Fruit fly (Drosophila melanogaster) whole organism, embryonic: ENCODE measurements around the gene mTerf3.
A peak's percentile ranks its signal among the peaks of the same experiment; 100 is the strongest.

ENCODE experiments used
- Aef1 ChIP-seq: fragments of 200-800 bp; sonication (Bioruptor generic); IDR thresholded peaks from 3 replicates; pipeline ENCODE4 v1.3.6; 2022; ENCODE audit warnings: missing biosample characterization, missing genetic modification characterization
- CG10147 ChIP-seq: fragments of 200-800 bp; sonication (Bioruptor generic); optimal IDR thresholded peaks from 2 replicates; lab custom pipeline; 2019; ENCODE audit warnings: missing biosample characterization, mild to moderate bottlenecking, missing genetic modification characterization, moderate library complexity
- CG10209 ChIP-seq: fragments of 200-800 bp; sonication (Bioruptor generic); optimal IDR thresholded peaks from 3 replicates; lab custom pipeline; 2017; ENCODE audit warnings: missing biosample characterization, mild to moderate bottlenecking, missing genetic modification characterization, missing genetic modification reagents
- CG10321 ChIP-seq: fragments of 200-800 bp; sonication (Bioruptor generic); IDR thresholded peaks from 2 replicates; pipeline ENCODE4 v1.3.6; 2022; ENCODE audit warnings: missing biosample characterization, missing genetic modification characterization
- CG10431 ChIP-seq: fragments of 200-800 bp; sonication (Bioruptor generic); optimal IDR thresholded peaks from 3 replicates; lab custom pipeline; 2018; ENCODE audit warnings: missing biosample characterization, mild to moderate bottlenecking, missing genetic modification characterization
- CG10959 ChIP-seq: fragments of 200-800 bp; sonication (Bioruptor generic); IDR thresholded peaks from 2 replicates; pipeline ENCODE4 v1.3.6; 2022; ENCODE audit warnings: missing biosample characterization, missing genetic modification characterization
- CG14667 ChIP-seq: fragments of 200-800 bp; sonication (Bioruptor generic); IDR thresholded peaks from 2 replicates; pipeline ENCODE4 v1.3.6; 2022; ENCODE audit warnings: missing biosample characterization, missing genetic modification characterization
- CG17328 ChIP-seq: fragments of 200-800 bp; sonication (Bioruptor generic); IDR thresholded peaks from 2 replicates; pipeline ENCODE4 v1.3.6; 2022; ENCODE audit warnings: missing biosample characterization, missing genetic modification characterization
- CG18011 ChIP-seq: fragments of 200-800 bp; sonication (Bioruptor generic); optimal IDR thresholded peaks from 2 replicates; lab custom pipeline; 2017; ENCODE audit warnings: missing biosample characterization, missing genetic modification characterization, mild to moderate bottlenecking, moderate library complexity, missing genotype
- CG4282 ChIP-seq: fragments of 200-800 bp; sonication (Bioruptor generic); optimal IDR thresholded peaks from 2 replicates; lab custom pipeline; 2016; ENCODE audit warnings: missing biosample characterization, missing genetic modification characterization
- CG4854 ChIP-seq: fragments of 200-800 bp; sonication (Bioruptor generic); optimal IDR thresholded peaks from 2 replicates; lab custom pipeline; 2016; ENCODE audit warnings: missing biosample characterization, missing genetic modification characterization, inconsistent platforms
- CG6854 ChIP-seq: fragments of 200-800 bp; sonication (Bioruptor generic); optimal IDR thresholded peaks from 3 replicates; lab custom pipeline; 2017; ENCODE audit warnings: missing biosample characterization, mild to moderate bottlenecking, missing genetic modification characterization
- CG7786 ChIP-seq: fragments of 200-800 bp; sonication (Bioruptor generic); optimal IDR thresholded peaks from 2 replicates; lab custom pipeline; 2016; ENCODE audit warnings: missing biosample characterization, missing genetic modification characterization
- CG8281 ChIP-seq: fragments of 200-800 bp; sonication (Bioruptor generic); optimal IDR thresholded peaks from 2 replicates; lab custom pipeline; 2018; ENCODE audit warnings: missing biosample characterization, mild to moderate bottlenecking, missing genetic modification characterization, moderate library complexity
- CG8478 ChIP-seq: fragments of >200 bp; optimal IDR thresholded peaks from 2 replicates; lab custom pipeline; 2018
- Camta ChIP-seq: fragments of 200-800 bp; sonication (Bioruptor generic); optimal IDR thresholded peaks from 2 replicates; lab custom pipeline; 2016; ENCODE audit warnings: missing biosample characterization, missing genetic modification characterization
- CkIIα-i1 ChIP-seq: fragments of 200-800 bp; sonication (Bioruptor generic); IDR thresholded peaks from 2 replicates; pipeline ENCODE4 v1.3.6; 2022; ENCODE audit warnings: missing biosample characterization, missing genetic modification characterization
- D19B ChIP-seq: fragments of 200-800 bp; sonication (Bioruptor generic); optimal IDR thresholded peaks from 2 replicates; lab custom pipeline; 2017; ENCODE audit warnings: missing biosample characterization, mild to moderate bottlenecking, missing genetic modification characterization
- Dad ChIP-seq: fragments of 200-800 bp; sonication (Bioruptor generic); optimal IDR thresholded peaks from 3 replicates; lab custom pipeline; 2016; ENCODE audit warnings: missing biosample characterization, missing genetic modification characterization
- E2f2 ChIP-seq: fragments of 200-800 bp; sonication (Bioruptor generic); IDR thresholded peaks from 2 replicates; pipeline ENCODE4 v1.3.6; 2022; ENCODE audit warnings: missing biosample characterization, missing genetic modification characterization
- Fer1 ChIP-seq: fragments of 200-800 bp; sonication (Bioruptor generic); optimal IDR thresholded peaks from 2 replicates; lab custom pipeline; 2017; ENCODE audit warnings: missing biosample characterization, mild to moderate bottlenecking, missing genetic modification characterization
- GATAe ChIP-seq: fragments of 200-800 bp; sonication (Bioruptor generic); conservative IDR thresholded peaks from 2 replicates; pipeline ENCODE4 v1.3.6; 2022; ENCODE audit warnings: missing biosample characterization, missing genetic modification characterization
- HHEX ChIP-seq: fragments of 200-800 bp; sonication (Bioruptor generic); optimal IDR thresholded peaks from 3 replicates; lab custom pipeline; 2017; ENCODE audit warnings: missing biosample characterization, mild to moderate bottlenecking, missing genetic modification characterization, missing genetic modification reagents
- HLHmδ ChIP-seq: fragments of 200-800 bp; sonication (Bioruptor generic); optimal IDR thresholded peaks from 2 replicates; lab custom pipeline; 2018; ENCODE audit warnings: missing biosample characterization, mild to moderate bottlenecking, missing genetic modification characterization, moderate library complexity
- Hey ChIP-seq: fragments of 200-800 bp; sonication (Bioruptor generic); optimal IDR thresholded peaks from 3 replicates; lab custom pipeline; 2018; ENCODE audit warnings: missing biosample characterization, mild to moderate bottlenecking, missing genetic modification characterization
- Hr51 ChIP-seq, 2 experiments: fragments of 200-800 bp; sonication (Bioruptor generic); optimal IDR thresholded peaks; 2 replicates in 1 of 2; 3 replicates in 1 of 2; lab custom pipeline; 2016 to 2018; ENCODE audit warnings: missing biosample characterization in 2 of 2, missing genetic modification characterization in 2 of 2, mild to moderate bottlenecking in 1 of 2, moderate library complexity in 1 of 2
- Hsf ChIP-seq: fragments of 200-800 bp; sonication (Bioruptor generic); optimal IDR thresholded peaks from 3 replicates; lab custom pipeline; 2016; ENCODE audit warnings: missing biosample characterization, missing genetic modification characterization
- MESR4 ChIP-seq: fragments of 200-800 bp; sonication (Bioruptor generic); optimal IDR thresholded peaks from 2 replicates; lab custom pipeline; 2018; ENCODE audit warnings: missing biosample characterization, mild to moderate bottlenecking, missing genetic modification characterization, moderate library complexity
- Nf-YC ChIP-seq: fragments of 200-800 bp; optimal IDR thresholded peaks from 3 replicates; lab custom pipeline; 2019; ENCODE audit warnings: missing biosample characterization, mild to moderate bottlenecking, missing genetic modification characterization, moderate library complexity
- NfI ChIP-seq: fragments of 200-800 bp; sonication (Bioruptor generic); optimal IDR thresholded peaks from 3 replicates; lab custom pipeline; 2018; ENCODE audit warnings: missing biosample characterization, mild to moderate bottlenecking, missing genetic modification characterization, moderate library complexity
- Rfx ChIP-seq: fragments of 200-800 bp; sonication (Bioruptor generic); IDR thresholded peaks from 2 replicates; pipeline ENCODE4 v1.3.6; 2022; ENCODE audit warnings: missing biosample characterization, missing genetic modification characterization
- Tbp ChIP-seq: fragments of >200 bp; optimal IDR thresholded peaks from 2 replicates; lab custom pipeline; 2018; ENCODE audit warnings: missing biosample characterization, missing genetic modification characterization
- Xrp1 ChIP-seq: fragments of 200-800 bp; sonication (Bioruptor generic); IDR thresholded peaks from 2 replicates; pipeline ENCODE4 v1.3.6; 2022; ENCODE audit warnings: missing biosample characterization, missing genetic modification characterization
- ab ChIP-seq: fragments of 200-800 bp; sonication (Bioruptor generic); optimal IDR thresholded peaks from 2 replicates; lab custom pipeline; 2016; ENCODE audit warnings: missing biosample characterization, missing genetic modification characterization
- amos ChIP-seq: fragments of 200-800 bp; sonication (Bioruptor generic); IDR thresholded peaks from 2 replicates; pipeline ENCODE4 v1.3.6; 2022; ENCODE audit warnings: missing biosample characterization, missing genetic modification characterization; ENCODE audit not compliant: partially characterized antibody
- bigmax ChIP-seq: fragments of 200-800 bp; sonication (Bioruptor generic); optimal IDR thresholded peaks from 2 replicates; lab custom pipeline; 2018; ENCODE audit warnings: missing biosample characterization, mild to moderate bottlenecking, missing genetic modification characterization
- cas ChIP-seq: fragments of 200-800 bp; sonication (Bioruptor generic); IDR thresholded peaks from 2 replicates; pipeline ENCODE4 v1.3.6; 2022; ENCODE audit warnings: missing biosample characterization, missing genetic modification characterization
- chm ChIP-seq: fragments of 200-800 bp; sonication (Bioruptor generic); IDR thresholded peaks from 2 replicates; pipeline ENCODE4 v1.3.6; 2022; ENCODE audit warnings: missing biosample characterization, missing genetic modification characterization
- dm ChIP-seq: fragments of 200-800 bp; sonication (Bioruptor generic); optimal IDR thresholded peaks from 3 replicates; lab custom pipeline; 2016; ENCODE audit warnings: missing biosample characterization, missing genetic modification characterization
- dysf ChIP-seq: fragments of 200-800 bp; sonication (Bioruptor generic); IDR thresholded peaks from 3 replicates; pipeline ENCODE4 v1.3.6; 2022; ENCODE audit warnings: missing biosample characterization, missing genetic modification characterization
- ewg ChIP-seq: fragments of 200-800 bp; sonication (Bioruptor generic); optimal IDR thresholded peaks from 3 replicates; lab custom pipeline; 2017; ENCODE audit warnings: mild to moderate bottlenecking, missing biosample characterization, missing genetic modification reagents, missing genetic modification characterization
- fd102C ChIP-seq: fragments of 200-800 bp; sonication (Bioruptor generic); optimal IDR thresholded peaks from 2 replicates; lab custom pipeline; 2018; ENCODE audit warnings: missing biosample characterization, mild to moderate bottlenecking, missing genetic modification characterization, moderate library complexity
- h ChIP-seq: fragments of >200 bp; optimal IDR thresholded peaks from 2 replicates; lab custom pipeline; 2017
- jumu ChIP-seq: fragments of 200-800 bp; sonication (Bioruptor generic); optimal IDR thresholded peaks from 3 replicates; lab custom pipeline; 2016; ENCODE audit warnings: missing biosample characterization, missing genetic modification characterization
- mld ChIP-seq: fragments of 200-800 bp; sonication (Bioruptor generic); IDR thresholded peaks from 3 replicates; pipeline ENCODE4 v1.3.6; 2022; ENCODE audit warnings: missing biosample characterization, missing genetic modification characterization; ENCODE audit not compliant: partially characterized antibody
- ro ChIP-seq: fragments of 200-800 bp; sonication (Bioruptor generic); IDR thresholded peaks from 2 replicates; pipeline ENCODE4 v1.3.6; 2022; ENCODE audit warnings: missing biosample characterization, missing genetic modification characterization
- sna ChIP-seq: fragments of 200-800 bp; sonication (Bioruptor generic); IDR thresholded peaks from 2 replicates; pipeline ENCODE4 v1.3.6; 2022; ENCODE audit warnings: missing biosample characterization, missing genetic modification characterization; ENCODE audit not compliant: partially characterized antibody
- unpg ChIP-seq: fragments of 200-800 bp; sonication (Bioruptor generic); optimal IDR thresholded peaks from 3 replicates; lab custom pipeline; 2018; ENCODE audit warnings: missing biosample characterization, mild to moderate bottlenecking, missing genetic modification characterization, moderate library complexity
- z ChIP-seq: fragments of 200-800 bp; sonication (Bioruptor generic); IDR thresholded peaks from 3 replicates; pipeline ENCODE4 v1.3.6; 2022; ENCODE audit warnings: missing biosample characterization, missing genetic modification characterization

mTerf3 gene

dm6 chr3L:20517897-20518804, 2.4 kb downstream of the mTerf3 start (continued):
- peak; percentile 55 for TF ChIP-seq unpg
- TF ChIP-seq ewg = no peak
- TF ChIP-seq CG18011 (GFP tag; lab: Kevin White, UChicago) = no peak
- 0 out of 2 replicates have a peak, but pooled peaks have one; percentile 29 for TF ChIP-seq CG17328 (GFP tag; lab: Robert Waterston, UW)
- no peak for TF ChIP-seq CG8478 (lab: Kevin White, UChicago)
- peak; percentile 38; the same call in 1 of the 2 replicates for TF ChIP-seq Xrp1
- TF ChIP-seq E2f2 (GFP tag; lab: Robert Waterston, UW) = 0 out of 2 replicates have a peak, but pooled peaks have one; percentile 33
- TF ChIP-seq amos (GFP tag; lab: Robert Waterston, UW) = no peak
- TF ChIP-seq CG14667 = no peak
- TF ChIP-seq GATAe = no peak
- TF ChIP-seq Dad (GFP tag; lab: Kevin White, UChicago) = no peak
- no peak for TF ChIP-seq Nf-YC
- no peak for TF ChIP-seq HLHmδ (GFP tag; lab: Kevin White, UChicago)
- 0 out of 3 replicates have a peak, but pooled peaks have one; percentile 40 for TF ChIP-seq dysf (GFP tag; lab: Robert Waterston, UW)
- TF ChIP-seq h (lab: Kevin White, UChicago) = no peak
- peak; percentile 51 for TF ChIP-seq CG7786 (GFP tag; lab: Kevin White, UChicago)
- no peak for TF ChIP-seq ab (GFP tag; lab: Kevin White, UChicago)
- peak; percentile 17 for TF ChIP-seq jumu (GFP tag; lab: Kevin White, UChicago)
- TF ChIP-seq CG10147 (GFP tag; lab: Kevin White, UChicago) = peak; percentile 28
- no peak for TF ChIP-seq CG8281
- no peak for TF ChIP-seq CG10431 (GFP tag; lab: Kevin White, UChicago)
- TF ChIP-seq CG10321 = no peak
- no peak for TF ChIP-seq z (GFP tag; lab: Robert Waterston, UW)
- TF ChIP-seq cas (GFP tag; lab: Robert Waterston, UW) = no peak
- TF ChIP-seq CG10959 = no peak
- TF ChIP-seq NfI (GFP tag; lab: Kevin White, UChicago) = peak; percentile 44
- TF ChIP-seq CG6854 (GFP tag; lab: Kevin White, UChicago) = no peak
- TF ChIP-seq CG4854 (GFP tag; lab: Kevin White, UChicago) = no peak
- no peak for TF ChIP-seq Hey (tag; lab: Kevin White, UChicago)
- no peak for TF ChIP-seq mld (GFP tag; lab: Robert Waterston, UW)
- no peak for TF ChIP-seq CkIIα-i1 (GFP tag; lab: Robert Waterston, UW)
- TF ChIP-seq Hsf = peak; percentile 39
- no peak for TF ChIP-seq Camta (GFP tag; lab: Kevin White, UChicago)
- no peak for TF ChIP-seq Fer1 (GFP tag; lab: Kevin White, UChicago)
- no peak for TF ChIP-seq bigmax (GFP tag; lab: Kevin White, UChicago)
- TF ChIP-seq chm (GFP tag; lab: Robert Waterston, UW) = no peak; the same call in 1 of the 2 replicates
- TF ChIP-seq Tbp (GFP tag; lab: Kevin White, UChicago) = no peak
- no peak for TF ChIP-seq CG4282 (GFP tag; lab: Kevin White, UChicago)
- peak; percentile 39 for TF ChIP-seq HHEX
- 0 out of 3 replicates have a peak, but pooled peaks have one; percentile 13 for TF ChIP-seq Aef1
- no peak for TF ChIP-seq MESR4 (GFP tag; lab: Kevin White, UChicago)
- no peak for TF ChIP-seq dm (GFP tag; lab: Kevin White, UChicago)
- no peak for TF ChIP-seq D19B
- TF ChIP-seq Rfx (GFP tag; lab: Robert Waterston, UW) = peak; percentile 54
- TF ChIP-seq Hr51 (GFP tag; optimal IDR thresholded peaks at IDR 0.05; lab: Kevin White, UChicago) = peak; percentile 9 to 44
- no peak for TF ChIP-seq fd102C
- TF ChIP-seq CG10209 (GFP tag; lab: Kevin White, UChicago) = peak; percentile 38
- no peak for TF ChIP-seq sna
- TF ChIP-seq ro (GFP tag; lab: Robert Waterston, UW) = no peak
